Worm (Caenorhabditis elegans) whole organism, L4 larva: Measurements from ENCODE around the gene D1044.6.
A peak's percentile ranks its signal among the peaks of the same experiment; 100 is the strongest.

Source experiments
- F10B5.3 ChIP-seq: sonication (generic microtip); optimal IDR thresholded peaks from 2 replicates; lab custom pipeline; 2016; ENCODE audit warnings: mild to moderate bottlenecking, missing genetic modification characterization, missing compliant biosample characterization
- F26F4.8 ChIP-seq: fragments of 200-800 bp; sonication (Bioruptor generic); conservative IDR thresholded peaks from 2 replicates; pipeline ENCODE4 v1.3.6; 2022; ENCODE audit warnings: missing genetic modification characterization, missing compliant biosample characterization
- F37D6.2 ChIP-seq: sonication (generic microtip); optimal IDR thresholded peaks from 2 replicates; lab custom pipeline; 2016; ENCODE audit warnings: mild to moderate bottlenecking, missing genetic modification characterization, missing compliant biosample characterization
- F44E2.7 ChIP-seq: fragments of 200-800 bp; sonication (Bioruptor generic); IDR thresholded peaks from 2 replicates; pipeline ENCODE4 v2.1.2; 2022; ENCODE audit warnings: missing genetic modification characterization, missing compliant biosample characterization
- F49E8.2 ChIP-seq: sonication (generic microtip); optimal IDR thresholded peaks from 2 replicates; lab custom pipeline; 2016; ENCODE audit warnings: missing compliant biosample characterization, mild to moderate bottlenecking, missing genetic modification characterization, borderline replicate concordance
- R02D3.7 ChIP-seq: fragments of 150-350 bp; sonication (generic microtip); optimal IDR thresholded peaks from 3 replicates; lab custom pipeline; 2014; ENCODE audit warnings: missing biosample characterization, missing genetic modification characterization
- Y105C5A.15 ChIP-seq: fragments of 200-800 bp; sonication (Bioruptor generic); IDR thresholded peaks from 2 replicates; pipeline ENCODE4 v1.3.6; 2022; ENCODE audit warnings: missing genetic modification characterization, missing compliant biosample characterization
- Y75B8A.6 ChIP-seq: fragments of 200-800 bp; sonication (Bioruptor generic); IDR thresholded peaks from 2 replicates; pipeline ENCODE4 v1.3.6; 2022; ENCODE audit warnings: missing genetic modification reagents, missing genetic modification characterization, missing compliant biosample characterization
- ZK546.5 ChIP-seq, 2 experiments: sonication (generic microtip); optimal IDR thresholded peaks; 2 replicates each; lab custom pipeline; 2017; ENCODE audit warnings: missing biosample characterization in 2 of 2, missing genetic modification characterization in 2 of 2
- aha-1 ChIP-seq: fragments of 150-350 bp; peaks from one replicate; lab custom pipeline; 2014; ENCODE audit warnings: missing biosample characterization, missing genetic modification characterization
- ama-1 ChIP-seq: fragments of 150-350 bp; optimal IDR thresholded peaks from 2 replicates; lab custom pipeline; 2014; ENCODE audit warnings: inconsistent platforms, mixed read lengths
- arid-1 ChIP-seq: fragments of 200-800 bp; sonication (Bioruptor generic); conservative IDR thresholded peaks from 2 replicates; pipeline ENCODE4 v1.3.6; 2022; ENCODE audit warnings: missing genetic modification reagents, missing genetic modification characterization, missing compliant biosample characterization
- attf-4 ChIP-seq: sonication (generic microtip); optimal IDR thresholded peaks from 3 replicates; lab custom pipeline; 2017; ENCODE audit warnings: missing biosample characterization, missing genetic modification characterization
- ceh-32 ChIP-seq: sonication (generic microtip); optimal IDR thresholded peaks from 2 replicates; lab custom pipeline; 2016; ENCODE audit warnings: mild to moderate bottlenecking, missing genetic modification characterization, missing compliant biosample characterization; ENCODE audit not compliant: poor library complexity
- ctbp-1 ChIP-seq: fragments of 200-800 bp; sonication (Bioruptor generic); IDR thresholded peaks from 2 replicates; pipeline ENCODE4 v1.3.6; 2022; ENCODE audit warnings: missing genetic modification reagents, missing genetic modification characterization, missing compliant biosample characterization
- daf-16 ChIP-seq, 3 experiments: sonication (generic microtip); optimal IDR thresholded peaks; 2 replicates each; lab custom pipeline; 2016 to 2017; ENCODE audit warnings: missing genetic modification characterization in 3 of 3, missing genetic modification reagents in 3 of 3, mild to moderate bottlenecking in 2 of 3, missing compliant biosample characterization in 2 of 3, missing biosample characterization in 1 of 3, moderate library complexity in 1 of 3
- dpl-1 ChIP-seq: fragments of 150-350 bp; optimal IDR thresholded peaks from 2 replicates; lab custom pipeline; 2014; ENCODE audit warnings: missing biosample characterization, missing genetic modification reagents, missing genetic modification characterization
- dve-1 ChIP-seq: sonication (generic microtip); optimal IDR thresholded peaks from 2 replicates; lab custom pipeline; 2017; ENCODE audit warnings: antibody characterized with exemption, mild to moderate bottlenecking, missing genetic modification characterization, missing compliant biosample characterization; ENCODE audit not compliant: insufficient read depth
- gei-8 ChIP-seq: fragments of 200-800 bp; sonication (Bioruptor generic); optimal IDR thresholded peaks from 2 replicates; lab custom pipeline; 2018; ENCODE audit warnings: mild to moderate bottlenecking, missing genetic modification characterization, missing compliant biosample characterization
- hlh-11 ChIP-seq: fragments of 200-800 bp; sonication (Bioruptor generic); optimal IDR thresholded peaks from 2 replicates; lab custom pipeline; 2018; ENCODE audit warnings: mild to moderate bottlenecking, missing genetic modification characterization, missing compliant biosample characterization
- jun-1 ChIP-seq: fragments of 150-350 bp; optimal IDR thresholded peaks from 2 replicates; lab custom pipeline; 2014; ENCODE audit warnings: missing biosample characterization, missing genetic modification reagents, missing genetic modification characterization
- lin-1 ChIP-seq: fragments of 200-800 bp; sonication (Bioruptor generic); IDR thresholded peaks from 2 replicates; pipeline ENCODE4 v1.3.6; 2022; ENCODE audit warnings: missing genetic modification reagents, missing genetic modification characterization, missing compliant biosample characterization
- lin-13 ChIP-seq: fragments of 150-350 bp; optimal IDR thresholded peaks from 2 replicates; lab custom pipeline; 2014; ENCODE audit warnings: missing biosample characterization, missing genetic modification reagents, missing genetic modification characterization
- lin-15B ChIP-seq: fragments of 150-350 bp; sonication (generic microtip); optimal IDR thresholded peaks from 3 replicates; lab custom pipeline; 2014; ENCODE audit warnings: missing biosample characterization, missing genetic modification characterization
- lin-39 ChIP-seq: fragments of 150-350 bp; optimal IDR thresholded peaks from 2 replicates; lab custom pipeline; 2014; ENCODE audit warnings: missing biosample characterization, missing genetic modification reagents, missing genetic modification characterization
- mdt-29 ChIP-seq: fragments of 200-800 bp; sonication (Bioruptor generic); IDR thresholded peaks from 2 replicates; pipeline ENCODE4 v1.3.6; 2022; ENCODE audit warnings: missing genetic modification reagents, missing genetic modification characterization, missing compliant biosample characterization
- mep-1 ChIP-seq: fragments of 150-350 bp; sonication (generic microtip); optimal IDR thresholded peaks from 3 replicates; lab custom pipeline; 2014; ENCODE audit warnings: missing biosample characterization, missing genetic modification characterization
- mxl-2 ChIP-seq: fragments of 200-800 bp; sonication (Bioruptor generic); conservative IDR thresholded peaks from 2 replicates; pipeline ENCODE4 v1.3.6; 2022; ENCODE audit warnings: missing genetic modification reagents, missing genetic modification characterization, missing compliant biosample characterization
- nhr-11 ChIP-seq: fragments of 150-350 bp; optimal IDR thresholded peaks from 2 replicates; lab custom pipeline; 2014; ENCODE audit warnings: missing biosample characterization, missing genetic modification characterization
- nhr-28 ChIP-seq: fragments of 150-350 bp; optimal IDR thresholded peaks from 2 replicates; lab custom pipeline; 2014; ENCODE audit warnings: missing biosample characterization, missing genetic modification characterization
- nhr-42 ChIP-seq: fragments of 200-800 bp; sonication (Bioruptor generic); IDR thresholded peaks from 2 replicates; pipeline ENCODE4 v1.3.6; 2022; ENCODE audit warnings: missing genetic modification characterization, missing compliant biosample characterization
- nhr-48 ChIP-seq: sonication (generic microtip); optimal IDR thresholded peaks from 2 replicates; lab custom pipeline; 2016; ENCODE audit warnings: mild to moderate bottlenecking, missing genetic modification characterization, missing compliant biosample characterization
- nhr-77 ChIP-seq: fragments of 150-350 bp; optimal IDR thresholded peaks from 2 replicates; lab custom pipeline; 2014; ENCODE audit warnings: missing biosample characterization, missing genetic modification characterization
- pqm-1 ChIP-seq: sonication (generic microtip); optimal IDR thresholded peaks from 2 replicates; lab custom pipeline; 2017; ENCODE audit warnings: missing biosample characterization, missing genetic modification characterization
- saeg-2 ChIP-seq: fragments of 200-800 bp; sonication (Bioruptor generic); IDR thresholded peaks from 2 replicates; pipeline ENCODE4 v1.3.6; 2022; ENCODE audit warnings: missing genetic modification reagents, missing genetic modification characterization, missing compliant biosample characterization
- snpc-1.2 ChIP-seq: fragments of 200-800 bp; sonication (Bioruptor generic); IDR thresholded peaks from 2 replicates; pipeline ENCODE4 v1.3.6; 2022; ENCODE audit warnings: missing genetic modification reagents, missing genetic modification characterization, missing compliant biosample characterization
- spr-1 ChIP-seq: sonication (generic microtip); optimal IDR thresholded peaks from 2 replicates; lab custom pipeline; 2016; ENCODE audit warnings: mild to moderate bottlenecking, missing genetic modification characterization, missing compliant biosample characterization
- spr-3 ChIP-seq: fragments of 200-800 bp; sonication (Bioruptor generic); optimal IDR thresholded peaks from 2 replicates; lab custom pipeline; 2018; ENCODE audit warnings: mild to moderate bottlenecking, missing genetic modification characterization, missing compliant biosample characterization
- tra-1 ChIP-seq: fragments of 200-800 bp; sonication (Bioruptor generic); IDR thresholded peaks from 2 replicates; pipeline ENCODE4 v1.3.6; 2022; ENCODE audit warnings: missing genetic modification reagents, missing genetic modification characterization, missing compliant biosample characterization
- unc-130 ChIP-seq: sonication (generic microtip); optimal IDR thresholded peaks from 2 replicates; lab custom pipeline; 2016; ENCODE audit warnings: missing genetic modification reagents, missing genetic modification characterization, missing compliant biosample characterization
- zag-1 ChIP-seq: fragments of 150-350 bp; optimal IDR thresholded peaks from 2 replicates; lab custom pipeline; 2014; ENCODE audit warnings: missing biosample characterization, missing genetic modification characterization

D1044.6 gene

ce11 chrIII:5541777-5542176 lies 1.2 kb downstream of the D1044.6 start:
- TF ChIP-seq hlh-11: peak; percentile 10
- TF ChIP-seq unc-130 (GFP tag; lab: Kevin White, UChicago): no peak
- TF ChIP-seq aha-1 (tag; lab: Kevin White, UChicago): peak; percentile 11
- TF ChIP-seq gei-8 (GFP tag; lab: Kevin White, UChicago): peak; percentile 32
- no peak for TF ChIP-seq R02D3.7

- TF ChIP-seq zag-1 (tag; lab: Kevin White, UChicago): no peak
Observed at ce11 chrIII:5525973-5526372, 17.0 kb downstream of the D1044.6 start, which contains the start of gene dex-1. TSS of gene dex-1 (plus strand) at chrIII:5526104.

ce11 chrIII:5521930-5522329 lies 21.0 kb downstream of the D1044.6 start, which contains the start of gene D1044.4:
TSS of gene D1044.4 (minus strand) at chrIII:5522030.
- no peak for TF ChIP-seq F10B5.3 (tag; lab: Kevin White, UChicago)
- no peak for TF ChIP-seq spr-3 (GFP tag; lab: Kevin White, UChicago)
- TF ChIP-seq F44E2.7 (GFP tag; lab: Robert Waterston, UW): no peak
- TF ChIP-seq jun-1: no peak
- TF ChIP-seq lin-1 (GFP tag; lab: Robert Waterston, UW): no peak
- no peak for TF ChIP-seq ZK546.5 (tag; optimal IDR thresholded peaks at IDR 0.05; lab: Kevin White, UChicago)
- no peak for TF ChIP-seq mxl-2 (GFP tag; lab: Robert Waterston, UW)
- TF ChIP-seq Y75B8A.6: no peak
- TF ChIP-seq F37D6.2 (tag; lab: Kevin White, UChicago): no peak
- TF ChIP-seq tra-1 (GFP tag; lab: Robert Waterston, UW): no peak
- TF ChIP-seq lin-13: no peak
- no peak for TF ChIP-seq ceh-32
- TF ChIP-seq dpl-1: no peak
- no peak for TF ChIP-seq arid-1 (GFP tag; lab: Robert Waterston, UW)
- no peak for TF ChIP-seq daf-16 (GFP tag; optimal IDR thresholded peaks at IDR 0.05; lab: Kevin White, UChicago)
- no peak for TF ChIP-seq daf-16 (tag; optimal IDR thresholded peaks at IDR 0.05; lab: Kevin White, UChicago)
- TF ChIP-seq pqm-1: no peak
- TF ChIP-seq lin-39: no peak
- TF ChIP-seq lin-15B (tag; lab: Kevin White, UChicago): no peak
- no peak for TF ChIP-seq saeg-2
- no peak for TF ChIP-seq nhr-77 (tag; lab: Kevin White, UChicago)

- TF ChIP-seq aha-1 (tag; lab: Kevin White, UChicago) (peak; percentile 50), spr-1 (tag; lab: Kevin White, UChicago) (no peak), nhr-28 (no peak), gei-8 (GFP tag; lab: Kevin White, UChicago) (no peak), mep-1 (tag; lab: Kevin White, UChicago) (no peak)
Observed at ce11 chrIII:5517423-5517822, 25.6 kb downstream of the D1044.6 start, which contains the start of gene nekl-4. TSS of gene nekl-4 (minus strand) at chrIII:5517523.

ce11 chrIII:5512502-5512901 lies 30.5 kb downstream of the D1044.6 start, which contains the start of gene pqn-25:
TSS of gene pqn-25 (minus strand) at chrIII:5512602.
- no peak for TF ChIP-seq mdt-29 (GFP tag; lab: Robert Waterston, UW)
- TF ChIP-seq F26F4.8 (GFP tag; lab: Robert Waterston, UW): no peak
- no peak for TF ChIP-seq ama-1 (lab: Kevin White, UChicago)
- no peak for TF ChIP-seq arid-1 (GFP tag; lab: Robert Waterston, UW)
- TF ChIP-seq ctbp-1 (GFP tag; lab: Robert Waterston, UW): no peak
- no peak for TF ChIP-seq nhr-11 (tag; lab: Kevin White, UChicago)
- TF ChIP-seq attf-4: no peak
- no peak for TF ChIP-seq nhr-42 (GFP tag; lab: Robert Waterston, UW)
- no peak for TF ChIP-seq nhr-48
- TF ChIP-seq Y105C5A.15 (GFP tag; lab: Robert Waterston, UW): no peak
- no peak for TF ChIP-seq snpc-1.2 (GFP tag; lab: Robert Waterston, UW)
- no peak for TF ChIP-seq dve-1
- TF ChIP-seq F49E8.2 (tag; lab: Kevin White, UChicago): no peak
